Fruit fly (Drosophila melanogaster): Measurements from ENCODE around the gene CG9072.
A peak's percentile ranks its signal among the peaks of the same experiment; 100 is the strongest.

CG9072 gene

dm6 chrX:15074646-15075351, 21.0 kb downstream of the CG9072 start (continued):
- TF ChIP-seq CG5245 (GFP tag; optimal IDR thresholded peaks at IDR 0.05): peak; percentile 84
- peak; percentile 81 for TF ChIP-seq ewg (GFP tag; optimal IDR thresholded peaks at IDR 0.05)
- TF ChIP-seq Rfx (GFP tag; IDR thresholded peaks at IDR 0.05): peak; percentile 97
- peak; percentile 86 for TF ChIP-seq CG18619 (GFP tag; optimal IDR thresholded peaks at IDR 0.05)
- peak; percentile 65; the same call in 1 of the 2 replicates for TF ChIP-seq CG8765 (GFP tag; IDR thresholded peaks at IDR 0.05)
- TF ChIP-seq unc-4 (GFP tag; IDR thresholded peaks at IDR 0.05; ENCODE audit: partially characterized antibody): no peak
- TF ChIP-seq HLH3B (GFP tag; IDR thresholded peaks at IDR 0.05): peak; percentile 85
- TF ChIP-seq CG4424 (GFP tag; optimal IDR thresholded peaks at IDR 0.05): peak; percentile 90
- TF ChIP-seq CG11085 (GFP tag; IDR thresholded peaks at IDR 0.05): peak; percentile 87
- no peak for TF ChIP-seq zen2 (GFP tag; IDR thresholded peaks at IDR 0.05; ENCODE audit: partially characterized antibody)
- peak; percentile 79 for TF ChIP-seq CG17385 (GFP tag; optimal IDR thresholded peaks at IDR 0.05)
- TF ChIP-seq pho (GFP tag; optimal IDR thresholded peaks at IDR 0.05): peak; percentile 94
- no peak for TF ChIP-seq CG7745 (tag; optimal IDR thresholded peaks at IDR 0.05)
- TF ChIP-seq maf-S (GFP tag; optimal IDR thresholded peaks at IDR 0.05): peak; percentile 88
- peak; percentile 77 for TF ChIP-seq kah (GFP tag; optimal IDR thresholded peaks at IDR 0.05)
- peak; percentile 64; the same call in 1 of the 3 replicates for TF ChIP-seq CG3726 (GFP tag; IDR thresholded peaks at IDR 0.05)
- TF ChIP-seq wor (GFP tag; IDR thresholded peaks at IDR 0.05): peak; percentile 66
- TF ChIP-seq CG4854 (GFP tag; optimal IDR thresholded peaks at IDR 0.05): peak; percentile 79
- peak; percentile 87 for TF ChIP-seq Chrac-16 (GFP tag; optimal IDR thresholded peaks at IDR 0.05)
- no peak for TF ChIP-seq h (optimal IDR thresholded peaks at IDR 0.05)
- peak; percentile 82 for TF ChIP-seq schlank (tag; optimal IDR thresholded peaks at IDR 0.05)
- no peak for TF ChIP-seq CG10321 (GFP tag; IDR thresholded peaks at IDR 0.05)
- TF ChIP-seq dpn (GFP tag; optimal IDR thresholded peaks at IDR 0.05): peak; percentile 93 to 94
- TF ChIP-seq rib (GFP tag; IDR thresholded peaks at IDR 0.05): peak; percentile 88
- TF ChIP-seq run (tag; optimal IDR thresholded peaks at IDR 0.05): peak; percentile 69
- TF ChIP-seq Awh (GFP tag; IDR thresholded peaks at IDR 0.05): peak; percentile 68; the same call in 1 of the 2 replicates
- peak; percentile 91 for TF ChIP-seq Side (GFP tag; optimal IDR thresholded peaks at IDR 0.05)
- peak; percentile 54 for TF ChIP-seq CG33557 (GFP tag; optimal IDR thresholded peaks at IDR 0.05)
- TF ChIP-seq gsb-n (tag; optimal IDR thresholded peaks at IDR 0.05): peak; percentile 70
- TF ChIP-seq gcm (GFP tag; optimal IDR thresholded peaks at IDR 0.05): peak; percentile 60
- TF ChIP-seq Drgx (GFP tag; IDR thresholded peaks at IDR 0.05): peak; percentile 87
- TF ChIP-seq CG15601 (tag; optimal IDR thresholded peaks at IDR 0.05): peak; percentile 54
- TF ChIP-seq CG1024 (GFP tag; IDR thresholded peaks at IDR 0.05): peak; percentile 83
- TF ChIP-seq bab2 (GFP tag; optimal IDR thresholded peaks at IDR 0.05): peak; percentile 91
- TF ChIP-seq Atf3 (GFP tag; optimal IDR thresholded peaks at IDR 0.05): peak; percentile 88
- no peak for TF ChIP-seq HLH4C (GFP tag; IDR thresholded peaks at IDR 0.05; ENCODE audit: partially characterized antibody)
- peak; percentile 93 for TF ChIP-seq CG7556 (GFP tag; optimal IDR thresholded peaks at IDR 0.05)
- TF ChIP-seq Dad (GFP tag; optimal IDR thresholded peaks at IDR 0.05): peak; percentile 85
- no peak for TF ChIP-seq z (GFP tag; IDR thresholded peaks at IDR 0.05)
- peak; percentile 78 for TF ChIP-seq CG4730 (GFP tag; IDR thresholded peaks at IDR 0.05)
- peak; percentile 92 for TF ChIP-seq NC2β (GFP tag; optimal IDR thresholded peaks at IDR 0.05)
- peak; percentile 83 for TF ChIP-seq CG10979 (tag; optimal IDR thresholded peaks at IDR 0.05)
- peak; percentile 78 for TF ChIP-seq CG8388 (GFP tag; optimal IDR thresholded peaks at IDR 0.05)
- peak; percentile 83 for TF ChIP-seq CG6683 (GFP tag; optimal IDR thresholded peaks at IDR 0.05)
- TF ChIP-seq CG30431 (GFP tag; optimal IDR thresholded peaks at IDR 0.05): peak; percentile 74
- TF ChIP-seq Dref (GFP tag; IDR thresholded peaks at IDR 0.05): peak; percentile 45
- TF ChIP-seq CG32532 (GFP tag; IDR thresholded peaks at IDR 0.05): peak; percentile 90
- peak; percentile 73 for TF ChIP-seq CG6813 (GFP tag; optimal IDR thresholded peaks at IDR 0.05)
- TF ChIP-seq HmgZ (tag; optimal IDR thresholded peaks at IDR 0.05): peak; percentile 88
- peak; percentile 85 for TF ChIP-seq H15 (GFP tag; IDR thresholded peaks at IDR 0.05)

All from whole organism, embryonic.